Worm (Caenorhabditis elegans): ENCODE measurements around the gene C50C3.5.

DNA sequence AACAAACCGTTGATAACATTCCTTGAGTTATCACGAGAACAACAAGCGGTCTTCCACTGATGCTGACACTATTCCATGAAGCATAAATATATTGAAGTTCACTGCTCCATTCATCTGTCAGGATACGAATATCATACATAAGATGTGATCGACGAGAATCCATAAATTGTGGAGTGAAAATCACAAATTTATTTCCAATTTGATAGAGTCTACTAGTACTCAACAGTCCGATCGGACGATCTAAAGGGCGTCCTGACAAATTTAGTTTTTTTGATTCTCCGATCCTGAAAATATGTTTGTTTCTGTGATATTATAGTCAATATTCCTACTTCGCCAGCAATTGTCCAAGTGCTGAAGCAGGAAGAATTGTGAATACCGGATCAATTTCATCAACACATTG, 36.8 kb upstream of the C50C3.5 start:
- TF ChIP-seq C34F6.9 (tag; optimal IDR thresholded peaks at IDR 0.05), result no peak
- TF ChIP-seq ZK546.5 (tag; optimal IDR thresholded peaks at IDR 0.05), result no peak
- TF ChIP-seq unc-39 (tag; optimal IDR thresholded peaks at IDR 0.05), result no peak
- no peak for TF ChIP-seq nhr-11 (tag; optimal IDR thresholded peaks at IDR 0.05)
- no peak for TF ChIP-seq nhr-10 (tag; optimal IDR thresholded peaks at IDR 0.05)
- TF ChIP-seq ama-1 (optimal IDR thresholded peaks at IDR 0.05), result no peak
- TF ChIP-seq elt-1 (tag; optimal IDR thresholded peaks at IDR 0.05), result no peak
- no peak for TF ChIP-seq unc-55 (GFP tag; optimal IDR thresholded peaks at IDR 0.05)
- no peak for TF ChIP-seq sma-9 (GFP tag; optimal IDR thresholded peaks at IDR 0.05)
- TF ChIP-seq sma-9 (tag; optimal IDR thresholded peaks at IDR 0.05), result no peak
